Worm (Caenorhabditis elegans): ENCODE measurements around the gene srz-14.

The srz-14 gene

DNA sequence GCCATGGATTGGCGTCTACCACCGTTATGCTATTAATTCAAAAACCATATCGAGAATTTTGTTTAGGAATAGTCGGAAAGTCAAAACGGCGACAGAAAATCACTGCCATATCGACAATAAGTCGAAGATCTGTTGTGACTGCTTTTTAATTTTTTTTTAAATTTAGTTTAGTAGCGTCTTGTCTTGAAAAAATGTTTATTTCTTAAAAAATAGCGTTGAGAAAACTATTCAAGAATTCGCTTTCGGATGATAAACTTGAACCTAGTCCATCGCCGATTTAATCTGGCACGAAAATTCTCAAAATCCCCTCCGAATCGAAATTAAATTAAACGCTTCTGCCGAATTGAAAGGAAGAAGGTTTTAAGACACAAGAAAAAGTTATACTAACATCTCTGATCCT, 8.7 kb downstream of the srz-14 start, which contains the start of gene srh-279:
Gene srh-279, plus strand, starts transcription at position 301 of the 400 bp plus-strand sequence.
- TF ChIP-seq sma-9 (GFP tag; optimal IDR thresholded peaks at IDR 0.05) (no peak), sma-9 (tag; optimal IDR thresholded peaks at IDR 0.05) (no peak), ztf-11 (tag; optimal IDR thresholded peaks at IDR 0.05) (no peak), Y55F3AM.14 (GFP tag; optimal IDR thresholded peaks at IDR 0.05) (no peak), crh-2 (tag; optimal IDR thresholded peaks at IDR 0.05) (no peak), unc-39 (tag; optimal IDR thresholded peaks at IDR 0.05) (no peak), ztf-4 (tag; optimal IDR thresholded peaks at IDR 0.05) (no peak), zag-1 (tag; optimal IDR thresholded peaks at IDR 0.05) (no peak), mbf-1 (tag; optimal IDR thresholded peaks at IDR 0.05) (no peak), mab-5 (tag; optimal IDR thresholded peaks at IDR 0.05) (no peak), ztf-1 (GFP tag; conservative IDR thresholded peaks at IDR 0.05) (no peak), lsy-2 (tag; optimal IDR thresholded peaks at IDR 0.05) (no peak), ZK546.5 (tag; optimal IDR thresholded peaks at IDR 0.05) (no peak), elt-1 (tag; optimal IDR thresholded peaks at IDR 0.05) (no peak), skn-1 (tag; optimal IDR thresholded peaks at IDR 0.05) (no peak), F13H6.1 (tag; optimal IDR thresholded peaks at IDR 0.05) (no peak), ceh-82 (tag; optimal IDR thresholded peaks at IDR 0.05) (no peak), nhr-21 (tag; optimal IDR thresholded peaks at IDR 0.05) (no peak), nhr-77 (tag; optimal IDR thresholded peaks at IDR 0.05) (no peak)

DNA sequence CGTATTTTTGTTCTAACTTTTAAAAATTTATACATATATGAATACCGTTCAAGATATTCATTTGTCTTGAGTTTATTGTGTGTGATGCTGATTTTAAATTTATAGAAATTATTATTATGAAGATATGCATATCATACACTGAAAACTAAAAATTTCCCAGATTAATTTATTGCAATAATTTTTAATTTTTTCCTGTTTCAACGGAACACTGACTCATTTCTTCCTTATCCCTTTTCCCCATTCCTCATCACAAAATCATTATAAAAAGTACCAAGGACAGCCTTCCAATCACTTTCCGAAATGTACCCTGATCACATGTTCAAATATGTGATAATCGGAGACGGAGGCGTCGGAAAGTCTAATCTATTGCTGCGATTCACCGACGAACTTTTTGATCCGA, 11.2 kb downstream of the srz-14 start, which contains the start of gene rabr-4:
Gene rabr-4, plus strand, starts transcription at position 301 of the 400 bp plus-strand sequence.
- TF ChIP-seq nhr-6 (tag; optimal IDR thresholded peaks at IDR 0.05) (no peak), unc-62 (GFP tag; optimal IDR thresholded peaks at IDR 0.05) (no peak)

DNA sequence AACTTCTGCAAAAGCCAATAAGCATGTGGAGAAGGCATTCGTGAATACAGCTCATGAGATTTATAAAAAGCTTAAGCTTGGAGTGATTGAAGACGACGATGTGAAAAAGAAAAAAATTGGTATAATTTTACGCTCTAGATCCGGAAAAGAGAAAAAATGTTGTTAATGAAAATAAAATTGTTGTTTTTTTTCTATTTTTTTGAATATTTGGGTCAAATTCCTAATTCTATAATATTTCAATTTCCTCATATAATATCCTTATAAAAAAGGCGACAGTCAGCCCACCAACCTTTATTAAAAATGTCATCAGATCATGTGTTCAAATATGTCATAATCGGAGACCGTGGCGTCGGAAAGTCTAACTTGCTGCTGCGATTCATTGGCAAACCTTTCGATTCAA, 11.9 kb downstream of the srz-14 start, which contains the start of gene rabr-3:
Gene rabr-3, plus strand, starts transcription at position 301 of the 400 bp plus-strand sequence.
- TF ChIP-seq elt-1 (tag; optimal IDR thresholded peaks at IDR 0.05) (no peak), ZK546.5 (tag; optimal IDR thresholded peaks at IDR 0.05) (no peak)

DNA sequence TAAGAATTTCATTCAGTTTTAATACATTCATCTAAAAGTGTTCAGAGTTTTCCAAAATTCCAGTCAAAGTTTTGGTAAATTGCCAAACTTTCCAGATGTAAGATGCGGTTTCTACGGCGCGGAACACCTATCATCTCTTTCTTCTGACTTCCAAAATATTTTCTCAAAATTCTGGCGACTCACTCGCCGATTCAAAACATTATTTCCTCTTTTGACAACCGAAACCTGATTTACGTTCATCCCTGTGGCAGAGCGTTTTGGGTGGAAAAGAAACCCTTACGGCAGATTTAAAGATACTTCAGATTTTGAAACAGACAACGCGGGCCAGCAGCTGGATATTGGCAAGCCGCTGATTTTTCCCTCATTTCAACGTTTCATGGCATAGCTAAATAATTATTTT, 14.6 kb downstream of the srz-14 start, which contains the start of gene F11A5.5:
Gene F11A5.5, plus strand, starts transcription at position 301 of the 400 bp plus-strand sequence.
- TF ChIP-seq lin-11 (tag; optimal IDR thresholded peaks at IDR 0.05) (no peak), gmeb-1 (tag; optimal IDR thresholded peaks at IDR 0.05) (no peak), peb-1 (tag; optimal IDR thresholded peaks at IDR 0.05) (no peak), nhr-12 (tag; optimal IDR thresholded peaks at IDR 0.05) (no peak), zag-1 (tag; optimal IDR thresholded peaks at IDR 0.05) (no peak), unc-62 (GFP tag; optimal IDR thresholded peaks at IDR 0.05) (no peak), Y55F3AM.14 (GFP tag; optimal IDR thresholded peaks at IDR 0.05) (no peak), lin-39 (tag; optimal IDR thresholded peaks at IDR 0.05) (no peak), ztf-1 (GFP tag; conservative IDR thresholded peaks at IDR 0.05) (no peak), mbf-1 (tag; optimal IDR thresholded peaks at IDR 0.05) (no peak), sma-3 (GFP tag; optimal IDR thresholded peaks at IDR 0.05) (no peak), ama-1 (optimal IDR thresholded peaks at IDR 0.05) (no peak), ceh-82 (tag; optimal IDR thresholded peaks at IDR 0.05) (no peak), alr-1 (tag; optimal IDR thresholded peaks at IDR 0.05) (no peak), nhr-237 (tag; optimal IDR thresholded peaks at IDR 0.05) (no peak), R02D3.7 (tag; optimal IDR thresholded peaks at IDR 0.05) (no peak), nhr-6 (tag; optimal IDR thresholded peaks at IDR 0.05) (no peak), nhr-10 (tag; optimal IDR thresholded peaks at IDR 0.05) (no peak)

DNA sequence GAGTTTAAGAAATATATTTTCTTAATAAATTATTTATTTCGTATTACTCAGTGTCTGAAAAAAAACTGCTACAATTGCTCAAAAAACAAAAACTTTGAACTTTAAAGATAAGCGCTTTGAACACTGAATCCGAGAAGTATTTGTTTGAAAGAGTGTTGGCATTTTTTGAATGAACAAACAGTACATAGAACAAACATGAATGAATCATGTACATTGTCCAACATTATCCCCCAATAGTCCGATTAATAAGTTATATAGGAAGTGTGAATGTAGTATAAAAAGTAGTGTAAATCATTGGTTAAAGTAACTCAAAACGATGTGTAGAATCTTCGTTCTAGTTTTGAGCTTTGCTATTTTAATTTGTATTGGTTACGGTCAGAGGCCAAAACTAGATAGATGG, 18.3 kb downstream of the srz-14 start, which contains the start of gene F11A5.17:
Gene F11A5.17, plus strand, starts transcription at position 301 of the 400 bp plus-strand sequence.
- no peak for TF ChIP-seq nhr-11 (tag; optimal IDR thresholded peaks at IDR 0.05)
- no peak for TF ChIP-seq nhr-237 (tag; optimal IDR thresholded peaks at IDR 0.05)
- TF ChIP-seq nhr-6 (tag; optimal IDR thresholded peaks at IDR 0.05) = no peak
- no peak for TF ChIP-seq nhr-25 (tag; optimal IDR thresholded peaks at IDR 0.05)
- TF ChIP-seq lin-39 (tag; optimal IDR thresholded peaks at IDR 0.05) = no peak
- TF ChIP-seq egl-27 (tag; optimal IDR thresholded peaks at IDR 0.05) = no peak
- no peak for TF ChIP-seq ztf-11 (tag; optimal IDR thresholded peaks at IDR 0.05)
- no peak for TF ChIP-seq crh-2 (tag; optimal IDR thresholded peaks at IDR 0.05)
- no peak for TF ChIP-seq peb-1 (tag; optimal IDR thresholded peaks at IDR 0.05)
- TF ChIP-seq blmp-1 (tag; optimal IDR thresholded peaks at IDR 0.05; ENCODE audit: insufficient read depth) = no peak
- no peak for TF ChIP-seq zag-1 (tag; optimal IDR thresholded peaks at IDR 0.05)
- TF ChIP-seq nhr-129 (tag; optimal IDR thresholded peaks at IDR 0.05) = no peak
- no peak for TF ChIP-seq dmd-4 (tag; optimal IDR thresholded peaks at IDR 0.05)
- TF ChIP-seq nhr-21 (tag; optimal IDR thresholded peaks at IDR 0.05) = no peak
- TF ChIP-seq C34F6.9 (tag; optimal IDR thresholded peaks at IDR 0.05) = no peak
- no peak for TF ChIP-seq F13H6.1 (tag; optimal IDR thresholded peaks at IDR 0.05)
- no peak for TF ChIP-seq ztf-4 (tag; optimal IDR thresholded peaks at IDR 0.05)
- TF ChIP-seq nhr-23 (tag; optimal IDR thresholded peaks at IDR 0.05) = no peak
- TF ChIP-seq aly-2 (tag; optimal IDR thresholded peaks at IDR 0.05) = no peak
